Fruit fly (Drosophila melanogaster) whole organism, embryonic: ENCODE data around the gene Nmt.

Source experiments
- Aef1 ChIP-seq: fragments of 200-800 bp; sonication (Bioruptor generic); IDR thresholded peaks from 3 replicates; pipeline ENCODE4 v1.3.6; 2022; ENCODE audit warnings: missing biosample characterization, missing genetic modification characterization
- Awh ChIP-seq: fragments of 200-800 bp; sonication (Bioruptor generic); IDR thresholded peaks from 2 replicates; pipeline ENCODE4, ENCODE4 v1.3.6; 2022; ENCODE audit warnings: missing biosample characterization, missing genetic modification characterization
- BEAF-32 ChIP-seq: fragments of 200-800 bp; sonication (Bioruptor generic); optimal IDR thresholded peaks from 3 replicates; lab custom pipeline; 2017; ENCODE audit warnings: missing biosample characterization, missing genetic modification characterization, mild to moderate bottlenecking, moderate library complexity, missing genetic modification reagents
- Bteb2 ChIP-seq: fragments of 200-800 bp; sonication (Bioruptor generic); optimal IDR thresholded peaks from 2 replicates; lab custom pipeline; 2016; ENCODE audit warnings: missing biosample characterization, missing genetic modification characterization
- CG1024 ChIP-seq: fragments of 200-800 bp; sonication (Bioruptor generic); IDR thresholded peaks from 2 replicates; pipeline ENCODE4 v1.3.6; 2022; ENCODE audit warnings: missing biosample characterization, missing genetic modification characterization
- CG10431 ChIP-seq: fragments of 200-800 bp; sonication (Bioruptor generic); optimal IDR thresholded peaks from 3 replicates; lab custom pipeline; 2018; ENCODE audit warnings: missing biosample characterization, mild to moderate bottlenecking, missing genetic modification characterization
- CG11695 ChIP-seq: fragments of 200-800 bp; sonication (Bioruptor generic); IDR thresholded peaks from 3 replicates; pipeline ENCODE4 v1.3.6; 2022; ENCODE audit warnings: missing biosample characterization, missing genetic modification characterization
- CG12219 ChIP-seq: fragments of 200-800 bp; sonication (Bioruptor generic); optimal IDR thresholded peaks from 3 replicates; lab custom pipeline; 2018; ENCODE audit warnings: missing biosample characterization, mild to moderate bottlenecking, missing genetic modification characterization
- CG12942 ChIP-seq: fragments of 200-800 bp; sonication (Bioruptor generic); optimal IDR thresholded peaks from 3 replicates; lab custom pipeline; 2016; ENCODE audit warnings: missing biosample characterization, missing genetic modification characterization
- CG14050 ChIP-seq: fragments of 200-800 bp; sonication (Bioruptor generic); IDR thresholded peaks from 3 replicates; pipeline ENCODE4 v1.3.6; 2022; ENCODE audit warnings: missing biosample characterization, missing genetic modification characterization
- CG15514 ChIP-seq: fragments of 200-800 bp; sonication (Bioruptor generic); optimal IDR thresholded peaks from 3 replicates; lab custom pipeline; 2017; ENCODE audit warnings: missing biosample characterization, missing genetic modification characterization, mild to moderate bottlenecking, moderate library complexity, missing genetic modification reagents
- CG16813 ChIP-seq: fragments of 200-800 bp; sonication (Bioruptor generic); IDR thresholded peaks from 3 replicates; pipeline ENCODE4 v1.3.6; 2022; ENCODE audit warnings: missing biosample characterization, missing genetic modification characterization; ENCODE audit not compliant: partially characterized antibody
- CG17612 ChIP-seq: fragments of 200-800 bp; sonication (Bioruptor generic); IDR thresholded peaks from 2 replicates; pipeline ENCODE4 v1.3.6; 2022; ENCODE audit warnings: missing biosample characterization, missing genetic modification characterization
- CG2129 ChIP-seq: fragments of 200-800 bp; sonication (Bioruptor generic); IDR thresholded peaks from 2 replicates; pipeline ENCODE4 v1.3.6; 2022; ENCODE audit warnings: missing biosample characterization, missing genetic modification characterization; ENCODE audit not compliant: partially characterized antibody
- CG31365 ChIP-seq: fragments of 200-800 bp; sonication (Bioruptor generic); optimal IDR thresholded peaks from 2 replicates; lab custom pipeline; 2018; ENCODE audit warnings: missing biosample characterization, mild to moderate bottlenecking, missing genetic modification characterization
- D ChIP-seq, 2 experiments: fragments of 200-800 bp in 1 of 2; fragments of >200 bp in 1 of 2; sonication (Bioruptor generic) in 1 of 2; optimal IDR thresholded peaks; 2 replicates in 1 of 2; 3 replicates in 1 of 2; lab custom pipeline; 2017; ENCODE audit warnings: mild to moderate bottlenecking in 1 of 2, missing biosample characterization in 1 of 2, missing genetic modification characterization in 1 of 2, missing genetic modification reagents in 1 of 2
- Dad ChIP-seq: fragments of 200-800 bp; sonication (Bioruptor generic); optimal IDR thresholded peaks from 3 replicates; lab custom pipeline; 2016; ENCODE audit warnings: missing biosample characterization, missing genetic modification characterization
- Dbx ChIP-seq: fragments of 200-800 bp; sonication (Bioruptor generic); IDR thresholded peaks from 3 replicates; pipeline ENCODE4 v1.3.6; 2022; ENCODE audit warnings: missing biosample characterization, missing genetic modification characterization
- Dek ChIP-seq: fragments of 200-800 bp; sonication (Bioruptor generic); optimal IDR thresholded peaks from 3 replicates; lab custom pipeline; 2019; ENCODE audit warnings: missing biosample characterization, mild to moderate bottlenecking, missing genetic modification characterization, moderate library complexity
- Dll ChIP-seq: fragments of 200-800 bp; sonication (Bioruptor generic); IDR thresholded peaks from 4 replicates; pipeline ENCODE4 v1.3.6; 2022; ENCODE audit warnings: missing biosample characterization, missing genetic modification characterization; ENCODE audit not compliant: partially characterized antibody
- Fer3 ChIP-seq: fragments of 200-800 bp; sonication (Bioruptor generic); optimal IDR thresholded peaks from 2 replicates; lab custom pipeline; 2018; ENCODE audit warnings: missing biosample characterization, mild to moderate bottlenecking, missing genetic modification characterization, moderate library complexity
- GATAe ChIP-seq: fragments of 200-800 bp; sonication (Bioruptor generic); conservative IDR thresholded peaks from 2 replicates; pipeline ENCODE4 v1.3.6; 2022; ENCODE audit warnings: missing biosample characterization, missing genetic modification characterization
- Gug ChIP-seq: fragments of 200-800 bp; sonication (Bioruptor generic); IDR thresholded peaks from 4 replicates; pipeline ENCODE4 v1.3.6; 2022; ENCODE audit warnings: missing biosample characterization, missing genetic modification characterization
- HHEX ChIP-seq: fragments of 200-800 bp; sonication (Bioruptor generic); optimal IDR thresholded peaks from 3 replicates; lab custom pipeline; 2017; ENCODE audit warnings: missing biosample characterization, mild to moderate bottlenecking, missing genetic modification characterization, missing genetic modification reagents
- HLH4C ChIP-seq: fragments of 200-800 bp; sonication (Bioruptor generic); IDR thresholded peaks from 3 replicates; pipeline ENCODE4 v1.3.6; 2022; ENCODE audit warnings: missing biosample characterization, missing genetic modification characterization; ENCODE audit not compliant: partially characterized antibody
- NK7.1 ChIP-seq: fragments of 200-800 bp; sonication (Bioruptor generic); optimal IDR thresholded peaks from 3 replicates; lab custom pipeline; 2016; ENCODE audit warnings: missing biosample characterization, missing genetic modification characterization
- Opbp ChIP-seq: fragments of 200-800 bp; sonication (Bioruptor generic); IDR thresholded peaks from 3 replicates; pipeline ENCODE4 v1.3.6; 2022; ENCODE audit warnings: missing biosample characterization, missing genetic modification characterization; ENCODE audit not compliant: partially characterized antibody
- Six4 ChIP-seq: fragments of 200-800 bp; sonication (Bioruptor generic); optimal IDR thresholded peaks from 2 replicates; lab custom pipeline; 2016; ENCODE audit warnings: missing biosample characterization, missing genetic modification characterization
- Sry-δ ChIP-seq: fragments of 200-800 bp; sonication (Bioruptor generic); optimal IDR thresholded peaks from 2 replicates; lab custom pipeline; 2016; ENCODE audit warnings: missing biosample characterization, missing genetic modification characterization
- YL-1 ChIP-seq: fragments of 200-800 bp; sonication (Bioruptor generic); optimal IDR thresholded peaks from 3 replicates; lab custom pipeline; 2017; ENCODE audit warnings: missing biosample characterization, mild to moderate bottlenecking, missing genetic modification characterization
- aop ChIP-seq: fragments of 200-800 bp; sonication (Bioruptor generic); IDR thresholded peaks from 2 replicates; pipeline ENCODE4 v1.3.6; 2022; ENCODE audit warnings: missing biosample characterization, missing genetic modification characterization
- cas ChIP-seq: fragments of 200-800 bp; sonication (Bioruptor generic); IDR thresholded peaks from 2 replicates; pipeline ENCODE4 v1.3.6; 2022; ENCODE audit warnings: missing biosample characterization, missing genetic modification characterization
- chinmo ChIP-seq: fragments of 200-800 bp; sonication (Bioruptor generic); IDR thresholded peaks from 4 replicates; pipeline ENCODE4 v1.3.6; 2022; ENCODE audit warnings: missing biosample characterization, missing genetic modification characterization; ENCODE audit not compliant: partially characterized antibody
- dan ChIP-seq: fragments of 200-800 bp; sonication (Bioruptor generic); IDR thresholded peaks from 2 replicates; pipeline ENCODE4 v1.3.6; 2022; ENCODE audit warnings: missing biosample characterization, missing genetic modification characterization
- danr ChIP-seq: fragments of 200-800 bp; sonication (Bioruptor generic); IDR thresholded peaks from 2 replicates; pipeline ENCODE4 v1.3.6; 2022; ENCODE audit warnings: missing biosample characterization, missing genetic modification characterization
- eve ChIP-seq, 2 experiments: fragments of >200 bp; optimal IDR thresholded peaks; 2 replicates each; lab custom pipeline; 2017; ENCODE audit warnings: missing biosample characterization in 2 of 2, missing genetic modification characterization in 2 of 2
- eyg ChIP-seq: fragments of 200-800 bp; sonication (Bioruptor generic); optimal IDR thresholded peaks from 3 replicates; lab custom pipeline; 2016; ENCODE audit warnings: missing biosample characterization, missing genetic modification characterization
- fd3F ChIP-seq: fragments of 200-800 bp; sonication (Bioruptor generic); optimal IDR thresholded peaks from 2 replicates; lab custom pipeline; 2018; ENCODE audit warnings: missing biosample characterization, mild to moderate bottlenecking, missing genetic modification characterization, moderate library complexity
- gsb ChIP-seq: fragments of 200-800 bp; sonication (Bioruptor generic); IDR thresholded peaks from 2 replicates; pipeline ENCODE4 v1.3.6; 2022; ENCODE audit warnings: missing biosample characterization, missing genetic modification characterization
- hbn ChIP-seq: fragments of 200-800 bp; sonication (Bioruptor generic); IDR thresholded peaks from 2 replicates; pipeline ENCODE4 v1.3.6; 2022; ENCODE audit warnings: missing biosample characterization, missing genetic modification characterization; ENCODE audit not compliant: partially characterized antibody
- klu ChIP-seq: fragments of 200-800 bp; sonication (Bioruptor generic); IDR thresholded peaks from 2 replicates; pipeline ENCODE4 v1.3.6; 2022; ENCODE audit warnings: missing biosample characterization, missing genetic modification characterization
- lmd ChIP-seq: fragments of 200-800 bp; sonication (Bioruptor generic); IDR thresholded peaks from 2 replicates; pipeline ENCODE4 v1.3.6; 2022; ENCODE audit warnings: missing biosample characterization, missing genetic modification characterization
- otp ChIP-seq: fragments of 200-800 bp; sonication (Bioruptor generic); IDR thresholded peaks from 3 replicates; pipeline ENCODE4, ENCODE4 v1.3.6; 2022; ENCODE audit warnings: missing biosample characterization, missing genetic modification characterization
- peb ChIP-seq: fragments of 200-800 bp; sonication (Bioruptor generic); IDR thresholded peaks from 2 replicates; pipeline ENCODE4 v1.3.6; 2022; ENCODE audit warnings: missing biosample characterization, missing genetic modification characterization
- pum ChIP-seq: fragments of 200-800 bp; sonication (Bioruptor generic); optimal IDR thresholded peaks from 2 replicates; lab custom pipeline; 2016; ENCODE audit warnings: missing biosample characterization, missing genetic modification characterization
- run ChIP-seq: fragments of 200-800 bp; sonication (Bioruptor generic); optimal IDR thresholded peaks from 3 replicates; lab custom pipeline; 2018; ENCODE audit warnings: missing biosample characterization, mild to moderate bottlenecking, missing genetic modification characterization
- seq ChIP-seq: fragments of 200-800 bp; sonication (Bioruptor generic); IDR thresholded peaks from 2 replicates; pipeline ENCODE4 v1.3.6; 2022; ENCODE audit warnings: missing biosample characterization, missing genetic modification characterization
- sr ChIP-seq: fragments of 200-800 bp; sonication (Bioruptor generic); IDR thresholded peaks from 3 replicates; pipeline ENCODE4 v1.3.6; 2022; ENCODE audit warnings: missing biosample characterization, missing genetic modification characterization
- toy ChIP-seq: fragments of 200-800 bp; sonication (Bioruptor generic); IDR thresholded peaks from 2 replicates; pipeline ENCODE4 v1.3.6; 2022; ENCODE audit warnings: missing biosample characterization, missing genetic modification characterization
- zen ChIP-seq: fragments of 200-800 bp; sonication (Bioruptor generic); optimal IDR thresholded peaks from 3 replicates; lab custom pipeline; 2018; ENCODE audit warnings: missing biosample characterization, mild to moderate bottlenecking, missing genetic modification characterization, moderate library complexity

Nmt gene

dm6 chr3L:8137448-8137906, 40.8 kb downstream of the Nmt start, which contains the start of the genes Setx and mus301 (continued):
- TF ChIP-seq seq (GFP tag; lab: Robert Waterston, UW) (no peak), chinmo (GFP tag; lab: Robert Waterston, UW) (no peak), fd3F (GFP tag; lab: Kevin White, UChicago) (peak; percentile 63), CG11695 (GFP tag; lab: Robert Waterston, UW) (peak; percentile 59), lmd (GFP tag; lab: Robert Waterston, UW) (peak; percentile 74), D (optimal IDR thresholded peaks at IDR 0.05; lab: Kevin White, UChicago) (no peak), D (GFP tag; optimal IDR thresholded peaks at IDR 0.05; lab: Kevin White, UChicago) (no peak), Fer3 (tag; lab: Kevin White, UChicago) (peak; percentile 70), otp (GFP tag; lab: Robert Waterston, UW) (no peak), HLH4C (no peak), danr (GFP tag; lab: Robert Waterston, UW) (peak; percentile 54; the same call in 1 of the 2 replicates), zen (tag; lab: Kevin White, UChicago) (peak; percentile 88), CG15514 (peak; percentile 86), CG12219 (GFP tag; lab: Kevin White, UChicago) (no peak), dan (GFP tag; lab: Robert Waterston, UW) (no peak; the same call in 1 of the 2 replicates), CG10431 (peak; percentile 29), peb (GFP tag; lab: Robert Waterston, UW) (no peak; the same call in 1 of the 2 replicates), Aef1 (GFP tag; lab: Robert Waterston, UW) (peak; percentile 75), pum (GFP tag; lab: Kevin White, UChicago) (peak; percentile 81), CG31365 (no peak), YL-1 (GFP tag; lab: Kevin White, UChicago) (peak; percentile 86), Awh (no peak), toy (GFP tag; lab: Robert Waterston, UW) (no peak), run (tag; lab: Kevin White, UChicago) (no peak), Dll (0 out of 4 replicates have a peak, but pooled peaks have one; percentile 37), HHEX (GFP tag; lab: Kevin White, UChicago) (peak; percentile 69), cas (GFP tag; lab: Robert Waterston, UW) (peak; percentile 51; the same call in 1 of the 2 replicates), aop (GFP tag; lab: Robert Waterston, UW) (no peak), Dbx (GFP tag; lab: Robert Waterston, UW) (peak; percentile 88), CG14050 (GFP tag; lab: Robert Waterston, UW) (0 out of 3 replicates have a peak, but pooled peaks have one; percentile 10), Bteb2 (peak; percentile 89), Opbp (GFP tag; lab: Robert Waterston, UW) (peak; percentile 45; the same call in 1 of the 3 replicates), Dek (tag; lab: Kevin White, UChicago) (peak; percentile 75), sr (GFP tag; lab: Robert Waterston, UW) (no peak), klu (GFP tag; lab: Robert Waterston, UW) (peak; percentile 72), eyg (GFP tag; lab: Kevin White, UChicago) (no peak), eve (GFP tag; optimal IDR thresholded peaks at IDR 0.05; lab: Kevin White, UChicago) (no peak), hbn (no peak), BEAF-32 (GFP tag; lab: Kevin White, UChicago) (peak; percentile 56), Dad (GFP tag; lab: Kevin White, UChicago) (peak; percentile 80), CG1024 (GFP tag; lab: Robert Waterston, UW) (peak; percentile 24; the same call in 1 of the 2 replicates), Gug (GFP tag; lab: Robert Waterston, UW) (peak; percentile 67; the same call in 2 of the 4 replicates), CG12942 (GFP tag; lab: Kevin White, UChicago) (peak; percentile 88), GATAe (GFP tag; lab: Robert Waterston, UW) (no peak), Six4 (GFP tag; lab: Kevin White, UChicago) (peak; percentile 59), CG16813 (GFP tag; lab: Robert Waterston, UW) (no peak), Sry-δ (GFP tag; lab: Kevin White, UChicago) (peak; percentile 61), CG2129 (GFP tag; lab: Robert Waterston, UW) (no peak), NK7.1 (GFP tag; lab: Kevin White, UChicago) (peak; percentile 23), CG17612 (GFP tag; lab: Robert Waterston, UW) (no peak), gsb (GFP tag; lab: Robert Waterston, UW) (peak; percentile 59; the same call in 1 of the 2 replicates)
